Fruit fly (Drosophila melanogaster): ENCODE data around the gene neo.

Gene neo

dm6 chr3R:29798966-29799680 is 19.8 kb upstream of the neo start, which contains the start of the genes Rnb and Drice (continued):
- TF ChIP-seq Gug (GFP tag; IDR thresholded peaks at IDR 0.05) = no peak
- TF ChIP-seq topi (GFP tag; optimal IDR thresholded peaks at IDR 0.05) = peak; percentile 37
- TF ChIP-seq CG8319 (GFP tag; optimal IDR thresholded peaks at IDR 0.05) = no peak
- TF ChIP-seq vri (GFP tag; optimal IDR thresholded peaks at IDR 0.05) = no peak
- no peak for TF ChIP-seq fd59A (GFP tag; optimal IDR thresholded peaks at IDR 0.05)
- no peak for TF ChIP-seq CG6854 (GFP tag; optimal IDR thresholded peaks at IDR 0.05)
- peak; percentile 50; the same call in 2 of the 3 replicates for TF ChIP-seq CG6163 (GFP tag; IDR thresholded peaks at IDR 0.05)
- no peak for TF ChIP-seq salr (GFP tag; optimal IDR thresholded peaks at IDR 0.05)

- TF ChIP-seq vri (GFP tag; optimal IDR thresholded peaks at IDR 0.05) (peak; percentile 69), net (GFP tag; optimal IDR thresholded peaks at IDR 0.05) (no peak)
Observed at dm6 chr3R:29799681-29800028, 19.3 kb upstream of the neo start.

dm6 chr3R:29802753-29803313 is 16.1 kb upstream of the neo start, which contains the start of the genes Etfb and CG7789:
Gene Etfb (minus strand): TSS chr3R:29802945.
Gene CG7789 (plus strand): TSS chr3R:29803196.
- TF ChIP-seq Sox15 (GFP tag; optimal IDR thresholded peaks at IDR 0.05) (peak; percentile 82), acj6 (GFP tag; optimal IDR thresholded peaks at IDR 0.05) (peak; percentile 82), fkh (GFP tag; optimal IDR thresholded peaks at IDR 0.05) (no peak), Hr38 (GFP tag; optimal IDR thresholded peaks at IDR 0.05) (peak; percentile 89), Sox14 (GFP tag; optimal IDR thresholded peaks at IDR 0.05) (peak; percentile 93), CG6792 (GFP tag; optimal IDR thresholded peaks at IDR 0.05) (no peak), CG8632 (GFP tag; optimal IDR thresholded peaks at IDR 0.05) (peak; percentile 75), CG6276 (GFP tag; optimal IDR thresholded peaks at IDR 0.05) (peak; percentile 94), Blimp-1 (GFP tag; optimal IDR thresholded peaks at IDR 0.05) (peak; percentile 83), CG31627 (GFP tag; optimal IDR thresholded peaks at IDR 0.05) (peak; percentile 86), CG15336 (GFP tag; IDR thresholded peaks at IDR 0.05) (peak; percentile 87), esn (GFP tag; optimal IDR thresholded peaks at IDR 0.05) (peak; percentile 89), Met (GFP tag; optimal IDR thresholded peaks at IDR 0.05) (no peak), salr (GFP tag; optimal IDR thresholded peaks at IDR 0.05) (peak; percentile 91 to 96), Eip75B (GFP tag; optimal IDR thresholded peaks at IDR 0.05) (no peak), CG6854 (GFP tag; optimal IDR thresholded peaks at IDR 0.05) (peak; percentile 91), CG10669 (GFP tag; optimal IDR thresholded peaks at IDR 0.05) (peak; percentile 91), CG10631 (GFP tag; optimal IDR thresholded peaks at IDR 0.05) (no peak), fd59A (GFP tag; optimal IDR thresholded peaks at IDR 0.05) (peak; percentile 78), CG11294 (GFP tag; IDR thresholded peaks at IDR 0.05) (peak; percentile 76), Sox102F (GFP tag; optimal IDR thresholded peaks at IDR 0.05) (no peak), CG4318 (GFP tag; optimal IDR thresholded peaks at IDR 0.05) (no peak), svp (GFP tag) (no peak), CG1621 (tag; optimal IDR thresholded peaks at IDR 0.05) (peak; percentile 92), Ets21C (GFP tag; optimal IDR thresholded peaks at IDR 0.05) (peak; percentile 85), OdsH (GFP tag; optimal IDR thresholded peaks at IDR 0.05) (no peak), dsx (GFP tag; optimal IDR thresholded peaks at IDR 0.05; ENCODE audit: poor library complexity, severe bottlenecking) (peak; percentile 83), Ets96B (tag; optimal IDR thresholded peaks at IDR 0.05) (peak; percentile 73), CG3919 (GFP tag; optimal IDR thresholded peaks at IDR 0.05) (peak; percentile 93), eg (GFP tag; IDR thresholded peaks at IDR 0.05) (peak; percentile 92), achi (GFP tag; optimal IDR thresholded peaks at IDR 0.05) (no peak), lz (GFP tag; optimal IDR thresholded peaks at IDR 0.05) (peak; percentile 88), vri (GFP tag; optimal IDR thresholded peaks at IDR 0.05) (no peak), dac (GFP tag; optimal IDR thresholded peaks at IDR 0.05) (peak; percentile 96), CG9139 (GFP tag; optimal IDR thresholded peaks at IDR 0.05) (peak; percentile 98), CG6808 (GFP tag; optimal IDR thresholded peaks at IDR 0.05) (peak; percentile 96), Smox (GFP tag; optimal IDR thresholded peaks at IDR 0.05) (no peak), CG11762 (GFP tag; optimal IDR thresholded peaks at IDR 0.05; ENCODE audit: insufficient read depth) (peak; percentile 81), Lpt (GFP tag; optimal IDR thresholded peaks at IDR 0.05) (peak; percentile 91), Gug (GFP tag; IDR thresholded peaks at IDR 0.05) (peak; percentile 89), net (GFP tag; optimal IDR thresholded peaks at IDR 0.05) (peak; percentile 97), pdm3 (GFP tag; optimal IDR thresholded peaks at IDR 0.05) (no peak), topi (GFP tag; optimal IDR thresholded peaks at IDR 0.05) (peak; percentile 88)
